Worm (Caenorhabditis elegans) whole organism, L2 larva: Measurements from ENCODE around the gene vav-1.

Experiments used
- alr-1 ChIP-seq: fragments of 150-350 bp; optimal IDR thresholded peaks from 2 replicates; lab custom pipeline; 2014; ENCODE audit warnings: missing biosample characterization, missing genetic modification characterization
- blmp-1 ChIP-seq: sonication (generic microtip); optimal IDR thresholded peaks from 2 replicates; lab custom pipeline; 2017; ENCODE audit warnings: missing genetic modification characterization, mild to moderate bottlenecking, missing compliant biosample characterization, antibody characterized with exemption, moderate library complexity; ENCODE audit not compliant: insufficient read depth
- egl-27 ChIP-seq: sonication (generic microtip); optimal IDR thresholded peaks from 3 replicates; lab custom pipeline; 2017; ENCODE audit warnings: missing biosample characterization, missing genetic modification reagents, missing genetic modification characterization
- mab-5 ChIP-seq: fragments of 150-350 bp; optimal IDR thresholded peaks from 2 replicates; lab custom pipeline; 2014; ENCODE audit warnings: missing biosample characterization, missing genetic modification characterization
- mdl-1 ChIP-seq, 2 experiments: fragments of 150-350 bp in 1 of 2; sonication (generic microtip) in 1 of 2; optimal IDR thresholded peaks; 2 replicates each; lab custom pipeline; 2017; ENCODE audit warnings: missing biosample characterization in 2 of 2, missing genetic modification characterization in 2 of 2
- nhr-23 ChIP-seq: fragments of 150-350 bp; optimal IDR thresholded peaks from 2 replicates; lab custom pipeline; 2014; ENCODE audit warnings: missing biosample characterization, missing genetic modification reagents, missing genetic modification characterization
- snpc-4 ChIP-seq: fragments of 150-350 bp; optimal IDR thresholded peaks from 2 replicates; lab custom pipeline; 2014; ENCODE audit warnings: missing biosample characterization, missing genetic modification characterization
- unc-62 ChIP-seq: fragments of 150-350 bp; optimal IDR thresholded peaks from 2 replicates; lab custom pipeline; 2014; ENCODE audit warnings: missing biosample characterization, missing genetic modification reagents, missing genetic modification characterization
- ztf-4 ChIP-seq: fragments of 150-350 bp; optimal IDR thresholded peaks from 2 replicates; lab custom pipeline; 2014; ENCODE audit warnings: missing biosample characterization, missing genetic modification characterization

- no peak for TF ChIP-seq blmp-1 (tag; lab: Kevin White, UChicago)
- TF ChIP-seq alr-1 (tag; lab: Kevin White, UChicago): no peak
- TF ChIP-seq unc-62 (GFP tag; lab: Kevin White, UChicago): no peak
- TF ChIP-seq ztf-4: no peak
- no peak for TF ChIP-seq mab-5
- TF ChIP-seq snpc-4: no peak
- TF ChIP-seq mdl-1 (tag; optimal IDR thresholded peaks at IDR 0.05; lab: Kevin White, UChicago): no peak
- TF ChIP-seq nhr-23 (tag; lab: Kevin White, UChicago): no peak
- TF ChIP-seq egl-27 (tag; lab: Kevin White, UChicago): no peak
Measured at ce11 chrX:9210086-9210485, 21.9 kb downstream of the vav-1 start.
